Fruit fly (Drosophila melanogaster): ENCODE measurements around the gene CG15020.

The CG15020 gene

dm6 chr3L:4380231-4380645, 41.2 kb upstream of the CG15020 start, which contains the start of gene DopEcR (continued):
- TF ChIP-seq Lim3 (GFP tag; IDR thresholded peaks at IDR 0.05), result no peak
- no peak for TF ChIP-seq CG31388 (GFP tag; optimal IDR thresholded peaks at IDR 0.05)
- TF ChIP-seq CG6854 (GFP tag; optimal IDR thresholded peaks at IDR 0.05), result peak; percentile 32
- TF ChIP-seq usp (GFP tag; optimal IDR thresholded peaks at IDR 0.05), result no peak
- TF ChIP-seq Awh (GFP tag; IDR thresholded peaks at IDR 0.05), result no peak; the same call in 1 of the 2 replicates
- no peak for TF ChIP-seq danr (GFP tag; IDR thresholded peaks at IDR 0.05)
- 0 out of 3 replicates have a peak, but pooled peaks have one; percentile 15 for TF ChIP-seq otp (GFP tag; IDR thresholded peaks at IDR 0.05)
- no peak for TF ChIP-seq D19A (tag; optimal IDR thresholded peaks at IDR 0.05)
- TF ChIP-seq GATAe (GFP tag; conservative IDR thresholded peaks at IDR 0.05), result no peak
- no peak for TF ChIP-seq wor (GFP tag; IDR thresholded peaks at IDR 0.05)
- no peak for TF ChIP-seq Fer2 (tag; optimal IDR thresholded peaks at IDR 0.05)
- peak; percentile 38 for TF ChIP-seq Blimp-1 (GFP tag; optimal IDR thresholded peaks at IDR 0.05)
- no peak for TF ChIP-seq CG14441 (GFP tag; IDR thresholded peaks at IDR 0.05)
- peak; percentile 17 for TF ChIP-seq NfI (GFP tag; optimal IDR thresholded peaks at IDR 0.05)
- TF ChIP-seq Mrtf (GFP tag; IDR thresholded peaks at IDR 0.05), result no peak
- TF ChIP-seq CG14014 (GFP tag; IDR thresholded peaks at IDR 0.05), result peak; percentile 16; the same call in 1 of the 2 replicates
- TF ChIP-seq zen2 (GFP tag; IDR thresholded peaks at IDR 0.05; ENCODE audit: partially characterized antibody), result peak; percentile 52; the same call in 2 of the 3 replicates
- TF ChIP-seq pita (GFP tag; optimal IDR thresholded peaks at IDR 0.05), result no peak
- peak; percentile 31 for TF ChIP-seq CG15514 (GFP tag; optimal IDR thresholded peaks at IDR 0.05)
- peak; percentile 43; the same call in 1 of the 3 replicates for TF ChIP-seq Opbp (GFP tag; IDR thresholded peaks at IDR 0.05; ENCODE audit: partially characterized antibody)
- TF ChIP-seq CG16813 (GFP tag; IDR thresholded peaks at IDR 0.05; ENCODE audit: partially characterized antibody), result no peak
- TF ChIP-seq ara (GFP tag; IDR thresholded peaks at IDR 0.05), result peak; percentile 39; the same call in 1 of the 2 replicates
- TF ChIP-seq Hr3 (GFP tag; optimal IDR thresholded peaks at IDR 0.05), result no peak
- peak; percentile 43 for TF ChIP-seq Hmr (GFP tag; optimal IDR thresholded peaks at IDR 0.05)
- TF ChIP-seq yki (optimal IDR thresholded peaks at IDR 0.05), result peak; percentile 55
- TF ChIP-seq CG17361 (GFP tag; IDR thresholded peaks at IDR 0.05), result no peak
- TF ChIP-seq CG30020 (tag; optimal IDR thresholded peaks at IDR 0.05), result no peak
- peak; percentile 10 for TF ChIP-seq ATbp (GFP tag; optimal IDR thresholded peaks at IDR 0.05)
- TF ChIP-seq Ets97D (GFP tag; optimal IDR thresholded peaks at IDR 0.05), result peak; percentile 61
- TF ChIP-seq CG3407 (GFP tag; optimal IDR thresholded peaks at IDR 0.05), result peak; percentile 2
- peak; percentile 21 for TF ChIP-seq HmgZ (tag; optimal IDR thresholded peaks at IDR 0.05)
- peak; percentile 15 for TF ChIP-seq kah (GFP tag; optimal IDR thresholded peaks at IDR 0.05)
- no peak for TF ChIP-seq chn (GFP tag; optimal IDR thresholded peaks at IDR 0.05)
- TF ChIP-seq wek (GFP tag; optimal IDR thresholded peaks at IDR 0.05), result peak; percentile 42
- TF ChIP-seq dm (GFP tag; optimal IDR thresholded peaks at IDR 0.05), result peak; percentile 61
- TF ChIP-seq sens-2 (GFP tag; IDR thresholded peaks at IDR 0.05), result 0 out of 2 replicates have a peak, but pooled peaks have one; percentile 13
- no peak for TF ChIP-seq esg (GFP tag; conservative IDR thresholded peaks at IDR 0.05)
- TF ChIP-seq H2.0 (GFP tag; IDR thresholded peaks at IDR 0.05), result no peak
- TF ChIP-seq CG5953 (GFP tag; IDR thresholded peaks at IDR 0.05), result no peak
- peak; percentile 17 for TF ChIP-seq CG17912 (GFP tag; optimal IDR thresholded peaks at IDR 0.05)
- no peak for TF ChIP-seq eve (GFP tag; optimal IDR thresholded peaks at IDR 0.05)
- peak; percentile 84 for TF ChIP-seq CG4360 (GFP tag; IDR thresholded peaks at IDR 0.05)
- no peak for TF ChIP-seq oc (tag; optimal IDR thresholded peaks at IDR 0.05)
- TF ChIP-seq Sry-β (GFP tag; optimal IDR thresholded peaks at IDR 0.05), result no peak
- peak; percentile 33 for TF ChIP-seq CG10147 (GFP tag; optimal IDR thresholded peaks at IDR 0.05)
- TF ChIP-seq gcm (GFP tag; optimal IDR thresholded peaks at IDR 0.05), result peak; percentile 48
- no peak; the same call in 2 of the 3 replicates for TF ChIP-seq CG34422 (GFP tag; IDR thresholded peaks at IDR 0.05)
- no peak for TF ChIP-seq CG4282 (GFP tag; optimal IDR thresholded peaks at IDR 0.05)
- TF ChIP-seq dmrt99B (tag; optimal IDR thresholded peaks at IDR 0.05), result peak; percentile 22
- TF ChIP-seq CG1024 (GFP tag; IDR thresholded peaks at IDR 0.05), result no peak
- peak; percentile 24 for TF ChIP-seq CG12219 (GFP tag; optimal IDR thresholded peaks at IDR 0.05)

Data from whole organism, embryonic.